Worm (Caenorhabditis elegans): ENCODE measurements around the gene che-10.

- TF ChIP-seq ama-1 (optimal IDR thresholded peaks at IDR 0.05) (no peak), B0310.2 (tag; optimal IDR thresholded peaks at IDR 0.05) (no peak), sea-1 (GFP tag; conservative IDR thresholded peaks at IDR 0.05) (no peak), aly-1 (tag; optimal IDR thresholded peaks at IDR 0.05) (no peak), ets-7 (tag; optimal IDR thresholded peaks at IDR 0.05) (no peak), tra-4 (tag; optimal IDR thresholded peaks at IDR 0.05) (no peak), hmg-4 (GFP tag; optimal IDR thresholded peaks at IDR 0.05) (no peak), flt-1 (GFP tag; IDR thresholded peaks at IDR 0.05) (no peak)
These were observed 58.1 kb downstream of the che-10 start for ce11 chrII:4579920-4580474.
